Fruit fly (Drosophila melanogaster) whole organism, prepupa: ENCODE results near the gene CG9515.

ENCODE experiments used
- Blimp-1 ChIP-seq: fragments of 200-800 bp; sonication (Bioruptor generic); optimal IDR thresholded peaks from 3 replicates; lab custom pipeline; 2017; ENCODE audit warnings: missing biosample characterization, missing genetic modification characterization, mild to moderate bottlenecking, moderate library complexity, missing genetic modification reagents
- CG10631 ChIP-seq: fragments of 200-800 bp; sonication (Bioruptor generic); optimal IDR thresholded peaks from 2 replicates; lab custom pipeline; 2016; ENCODE audit warnings: missing biosample characterization, missing genetic modification characterization
- CG10669 ChIP-seq: fragments of 200-800 bp; sonication (Bioruptor generic); optimal IDR thresholded peaks from 3 replicates; lab custom pipeline; 2018; ENCODE audit warnings: missing biosample characterization, mild to moderate bottlenecking, missing genetic modification characterization, moderate library complexity
- CG11294 ChIP-seq: fragments of 200-800 bp; sonication (Bioruptor generic); IDR thresholded peaks from 2 replicates; pipeline ENCODE4 v1.3.6; 2022; ENCODE audit warnings: missing biosample characterization, missing genetic modification characterization
- CG11762 ChIP-seq: fragments of 200-800 bp; sonication (Bioruptor generic); optimal IDR thresholded peaks from 3 replicates; lab custom pipeline; 2016; ENCODE audit warnings: missing biosample characterization, missing genetic modification characterization; ENCODE audit not compliant: insufficient read depth
- CG11902 ChIP-seq: fragments of 200-800 bp; sonication (Bioruptor generic); optimal IDR thresholded peaks from 3 replicates; lab custom pipeline; 2016; ENCODE audit warnings: missing biosample characterization, missing genetic modification characterization
- CG15336 ChIP-seq: fragments of 200-800 bp; sonication (Bioruptor generic); IDR thresholded peaks from 2 replicates; pipeline ENCODE4 v1.3.6; 2022; ENCODE audit warnings: missing biosample characterization, missing genetic modification characterization
- CG1621 ChIP-seq: fragments of 200-800 bp; sonication (Bioruptor generic); optimal IDR thresholded peaks from 3 replicates; lab custom pipeline; 2018; ENCODE audit warnings: missing biosample characterization, mild to moderate bottlenecking, missing genetic modification characterization
- CG16779 ChIP-seq: fragments of 200-800 bp; sonication (Bioruptor generic); optimal IDR thresholded peaks from 3 replicates; lab custom pipeline; 2017; ENCODE audit warnings: missing biosample characterization, mild to moderate bottlenecking, missing genetic modification characterization
- CG3032 ChIP-seq: fragments of 200-800 bp; optimal IDR thresholded peaks from 2 replicates; lab custom pipeline; 2019; ENCODE audit warnings: missing biosample characterization, mild to moderate bottlenecking, missing genetic modification characterization, moderate library complexity
- CG31627 ChIP-seq: fragments of 200-800 bp; sonication (Bioruptor generic); optimal IDR thresholded peaks from 3 replicates; lab custom pipeline; 2016; ENCODE audit warnings: missing biosample characterization, missing genetic modification characterization
- CG32006 ChIP-seq: fragments of 200-800 bp; sonication (Bioruptor generic); optimal IDR thresholded peaks from 3 replicates; lab custom pipeline; 2017; ENCODE audit warnings: missing biosample characterization, mild to moderate bottlenecking, missing genetic modification characterization
- CG34406 ChIP-seq: fragments of 200-800 bp; sonication (Bioruptor generic); optimal IDR thresholded peaks from 3 replicates; lab custom pipeline; 2016; ENCODE audit warnings: missing biosample characterization, missing genetic modification characterization
- CG3919 ChIP-seq: fragments of 200-800 bp; sonication (Bioruptor generic); optimal IDR thresholded peaks from 3 replicates; lab custom pipeline; 2016; ENCODE audit warnings: missing biosample characterization, missing genetic modification characterization
- CG4318 ChIP-seq: fragments of 200-800 bp; sonication (Bioruptor generic); optimal IDR thresholded peaks from 3 replicates; lab custom pipeline; 2017; ENCODE audit warnings: missing biosample characterization, mild to moderate bottlenecking, missing genetic modification characterization
- CG6276 ChIP-seq: fragments of 200-800 bp; sonication (Bioruptor generic); optimal IDR thresholded peaks from 2 replicates; lab custom pipeline; 2017; ENCODE audit warnings: missing biosample characterization, mild to moderate bottlenecking, missing genetic modification characterization
- CG6792 ChIP-seq: fragments of 200-800 bp; sonication (Bioruptor generic); optimal IDR thresholded peaks from 3 replicates; lab custom pipeline; 2016; ENCODE audit warnings: missing biosample characterization, missing genetic modification characterization
- CG6808 ChIP-seq: fragments of 200-800 bp; sonication (Bioruptor generic); optimal IDR thresholded peaks from 3 replicates; lab custom pipeline; 2017; ENCODE audit warnings: missing biosample characterization, missing genetic modification characterization, mild to moderate bottlenecking, moderate library complexity, missing genetic modification reagents
- CG6854 ChIP-seq: fragments of 200-800 bp; sonication (Bioruptor generic); optimal IDR thresholded peaks from 2 replicates; lab custom pipeline; 2017; ENCODE audit warnings: missing biosample characterization, mild to moderate bottlenecking, missing genetic modification characterization
- CG7368 ChIP-seq: fragments of 200-800 bp; sonication (Bioruptor generic); optimal IDR thresholded peaks from 3 replicates; lab custom pipeline; 2016; ENCODE audit warnings: missing biosample characterization, missing genetic modification characterization
- CG8119 ChIP-seq: fragments of 200-800 bp; sonication (Bioruptor generic); IDR thresholded peaks from 3 replicates; pipeline ENCODE4 v1.3.6; 2022; ENCODE audit warnings: missing biosample characterization, missing genetic modification characterization
- CG8319 ChIP-seq: fragments of 200-800 bp; sonication (Bioruptor generic); optimal IDR thresholded peaks from 3 replicates; lab custom pipeline; 2016; ENCODE audit warnings: missing biosample characterization, missing genetic modification characterization
- CG8632 ChIP-seq: fragments of 200-800 bp; sonication (Bioruptor generic); optimal IDR thresholded peaks from 3 replicates; lab custom pipeline; 2016; ENCODE audit warnings: missing biosample characterization, missing genetic modification characterization
- CG9139 ChIP-seq: fragments of 200-800 bp; sonication (Bioruptor generic); optimal IDR thresholded peaks from 3 replicates; lab custom pipeline; 2017; ENCODE audit warnings: missing biosample characterization, mild to moderate bottlenecking, missing genetic modification characterization
- Eip75B ChIP-seq: fragments of 200-800 bp; sonication (Bioruptor generic); optimal IDR thresholded peaks from 3 replicates; lab custom pipeline; 2016; ENCODE audit warnings: missing biosample characterization, missing genetic modification characterization
- Eip78C ChIP-seq: fragments of 200-800 bp; sonication (Bioruptor generic); peaks from one replicate; lab custom pipeline; 2016; ENCODE audit warnings: missing biosample characterization, missing genetic modification characterization
- Eip93F ChIP-seq: fragments of 200-800 bp; sonication (Bioruptor generic); optimal IDR thresholded peaks from 2 replicates; lab custom pipeline; 2016; ENCODE audit warnings: missing biosample characterization, mild to moderate bottlenecking, missing genetic modification characterization
- Ets21C ChIP-seq: fragments of 200-800 bp; sonication (Bioruptor generic); optimal IDR thresholded peaks from 3 replicates; lab custom pipeline; 2016; ENCODE audit warnings: missing biosample characterization, missing genetic modification characterization
- Ets96B ChIP-seq: fragments of 200-800 bp; optimal IDR thresholded peaks from 2 replicates; lab custom pipeline; 2019; ENCODE audit warnings: missing biosample characterization, mild to moderate bottlenecking, missing genetic modification characterization, moderate library complexity
- Gug ChIP-seq: fragments of 200-800 bp; sonication (Bioruptor generic); IDR thresholded peaks from 2 replicates; pipeline ENCODE4 v1.3.6; 2022; ENCODE audit warnings: missing biosample characterization, missing genetic modification characterization
- Hr38 ChIP-seq: sonication (Bioruptor generic); optimal IDR thresholded peaks from 2 replicates; lab custom pipeline; 2016; ENCODE audit warnings: missing biosample characterization, missing genetic modification characterization
- Hr4 ChIP-seq: fragments of 200-800 bp; sonication (Bioruptor generic); optimal IDR thresholded peaks from 3 replicates; lab custom pipeline; 2016; ENCODE audit warnings: missing biosample characterization, missing genetic modification characterization
- Lpt ChIP-seq: fragments of 200-800 bp; sonication (Bioruptor generic); optimal IDR thresholded peaks from 3 replicates; lab custom pipeline; 2016; ENCODE audit warnings: missing biosample characterization, missing genetic modification characterization
- Met ChIP-seq: fragments of 200-800 bp; sonication (Bioruptor generic); optimal IDR thresholded peaks from 3 replicates; lab custom pipeline; 2016; ENCODE audit warnings: missing biosample characterization, missing genetic modification characterization
- OdsH ChIP-seq: fragments of 200-800 bp; sonication (Bioruptor generic); optimal IDR thresholded peaks from 3 replicates; lab custom pipeline; 2016; ENCODE audit warnings: missing biosample characterization, missing genetic modification characterization
- Smox ChIP-seq: fragments of 200-800 bp; sonication (Bioruptor generic); optimal IDR thresholded peaks from 3 replicates; lab custom pipeline; 2016; ENCODE audit warnings: missing biosample characterization, missing genetic modification characterization
- Sox102F ChIP-seq: fragments of 200-800 bp; sonication (Bioruptor generic); optimal IDR thresholded peaks from 2 replicates; lab custom pipeline; 2016; ENCODE audit warnings: missing biosample characterization, mild to moderate bottlenecking, missing genetic modification characterization
- achi ChIP-seq: fragments of 200-800 bp; sonication (Bioruptor generic); optimal IDR thresholded peaks from 3 replicates; lab custom pipeline; 2016; ENCODE audit warnings: missing biosample characterization, missing genetic modification characterization
- acj6 ChIP-seq: fragments of 200-800 bp; sonication (Bioruptor generic); optimal IDR thresholded peaks from 3 replicates; lab custom pipeline; 2016; ENCODE audit warnings: missing biosample characterization, missing genetic modification characterization
- cyc ChIP-seq: fragments of 200-800 bp; sonication (Bioruptor generic); optimal IDR thresholded peaks from 3 replicates; lab custom pipeline; 2016; ENCODE audit warnings: missing biosample characterization, missing genetic modification characterization
- dac ChIP-seq: fragments of 200-800 bp; sonication (Bioruptor generic); optimal IDR thresholded peaks from 2 replicates; lab custom pipeline; 2017; ENCODE audit warnings: missing biosample characterization, mild to moderate bottlenecking, missing genetic modification characterization
- dsx ChIP-seq: fragments of 200-800 bp; optimal IDR thresholded peaks from 3 replicates; lab custom pipeline; 2019; ENCODE audit warnings: missing biosample characterization, mild to moderate bottlenecking, missing genetic modification characterization, moderate library complexity; ENCODE audit not compliant: poor library complexity, severe bottlenecking
- eg ChIP-seq: fragments of 200-800 bp; sonication (Bioruptor generic); IDR thresholded peaks from 3 replicates; pipeline ENCODE4 v1.3.6; 2022; ENCODE audit warnings: missing biosample characterization, missing genetic modification characterization
- esn ChIP-seq: fragments of 200-800 bp; sonication (Bioruptor generic); optimal IDR thresholded peaks from 2 replicates; lab custom pipeline; 2016; ENCODE audit warnings: missing biosample characterization, mild to moderate bottlenecking, missing genetic modification characterization, moderate library complexity
- fd59A ChIP-seq: fragments of 200-800 bp; sonication (Bioruptor generic); optimal IDR thresholded peaks from 2 replicates; lab custom pipeline; 2017; ENCODE audit warnings: missing biosample characterization, mild to moderate bottlenecking, missing genetic modification characterization, missing genetic modification reagents
- fkh ChIP-seq: fragments of 200-800 bp; sonication (Bioruptor generic); optimal IDR thresholded peaks from 3 replicates; lab custom pipeline; 2017; ENCODE audit warnings: missing biosample characterization, mild to moderate bottlenecking, missing genetic modification characterization, moderate library complexity
- lz ChIP-seq: fragments of 200-800 bp; sonication (Bioruptor generic); optimal IDR thresholded peaks from 3 replicates; lab custom pipeline; 2016; ENCODE audit warnings: missing biosample characterization, missing genetic modification characterization
- net ChIP-seq: fragments of 200-800 bp; sonication (Bioruptor generic); optimal IDR thresholded peaks from 3 replicates; lab custom pipeline; 2016; ENCODE audit warnings: missing biosample characterization, missing genetic modification characterization
- pdm3 ChIP-seq: fragments of 200-800 bp; sonication (Bioruptor generic); optimal IDR thresholded peaks from 3 replicates; lab custom pipeline; 2016; ENCODE audit warnings: missing biosample characterization, missing genetic modification characterization
- spab ChIP-seq: fragments of 200-800 bp; sonication (Bioruptor generic); optimal IDR thresholded peaks from 2 replicates; lab custom pipeline; 2017; ENCODE audit warnings: missing biosample characterization, mild to moderate bottlenecking, missing genetic modification characterization, missing genetic modification reagents
- ss ChIP-seq, 2 experiments: fragments of 200-800 bp; sonication (Bioruptor generic); optimal IDR thresholded peaks; 2 replicates in 1 of 2; 3 replicates in 1 of 2; lab custom pipeline; 2017 to 2018; ENCODE audit warnings: mild to moderate bottlenecking in 2 of 2, missing biosample characterization in 2 of 2, missing genetic modification characterization in 2 of 2, moderate library complexity in 1 of 2
- svp ChIP-seq: fragments of 200-800 bp; sonication (Bioruptor generic); peaks from one replicate; lab custom pipeline; 2016; ENCODE audit warnings: missing biosample characterization, missing genetic modification characterization
- vri ChIP-seq: fragments of 200-800 bp; sonication (Bioruptor generic); optimal IDR thresholded peaks from 3 replicates; lab custom pipeline; 2016; ENCODE audit warnings: missing biosample characterization, mild to moderate bottlenecking, missing genetic modification characterization

Gene CG9515

DNA sequence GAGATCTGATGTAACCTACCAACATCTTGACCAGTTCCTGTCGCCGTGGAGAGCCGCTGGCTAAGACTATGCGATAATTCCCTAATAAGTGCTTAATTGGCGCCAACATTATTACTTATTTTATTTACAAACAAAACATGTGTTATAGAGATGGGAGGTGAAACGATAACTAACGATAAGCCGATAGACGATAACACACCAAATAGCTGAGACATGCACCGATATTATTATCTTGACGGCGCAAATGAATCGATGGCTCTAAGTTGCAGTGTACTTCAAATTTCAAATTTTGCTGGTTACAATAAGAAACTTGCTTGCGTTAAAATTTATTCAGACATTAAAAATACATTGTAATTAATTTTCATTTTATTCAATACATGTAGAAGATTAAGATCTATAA, at the start of gene CG9515:
TSS of gene CG9515 (minus strand) at position 148 of the 400 bp plus-strand sequence.
- TF ChIP-seq net (no peak), Sox102F (GFP tag; lab: Kevin White, UChicago) (no peak), dac (GFP tag; lab: Kevin White, UChicago) (no peak), Met (GFP tag; lab: Kevin White, UChicago) (no peak), Eip93F (GFP tag; lab: Kevin White, UChicago) (no peak), CG8319 (GFP tag; lab: Kevin White, UChicago) (no peak), esn (GFP tag; lab: Kevin White, UChicago) (peak; percentile 23), dsx (no peak), CG7368 (GFP tag; lab: Kevin White, UChicago) (no peak), fkh (peak; percentile 76), CG8119 (no peak), CG3032 (tag; lab: Kevin White, UChicago) (no peak), achi (no peak), CG6276 (GFP tag; lab: Kevin White, UChicago) (no peak), acj6 (no peak), Hr38 (no peak), CG6808 (no peak), Lpt (GFP tag; lab: Kevin White, UChicago) (no peak), CG15336 (no peak), Hr4 (GFP tag; lab: Kevin White, UChicago) (no peak), CG1621 (tag; lab: Kevin White, UChicago) (no peak), CG3919 (GFP tag; lab: Kevin White, UChicago) (no peak), Eip78C (GFP tag; lab: Kevin White, UChicago) (peak; percentile 19), CG10669 (GFP tag; lab: Kevin White, UChicago) (no peak), spab (GFP tag; lab: Kevin White, UChicago) (no peak), vri (GFP tag; lab: Kevin White, UChicago) (peak; percentile 39), CG9139 (GFP tag; lab: Kevin White, UChicago) (no peak), Gug (no peak), Ets21C (GFP tag; lab: Kevin White, UChicago) (no peak), Ets96B (tag; lab: Kevin White, UChicago) (no peak), fd59A (GFP tag; lab: Kevin White, UChicago) (no peak), CG4318 (no peak), Smox (GFP tag; lab: Kevin White, UChicago) (no peak), Blimp-1 (GFP tag; lab: Kevin White, UChicago) (no peak), CG10631 (GFP tag; lab: Kevin White, UChicago) (no peak), lz (GFP tag; lab: Kevin White, UChicago) (no peak), CG6792 (GFP tag; lab: Kevin White, UChicago) (no peak), eg (GFP tag; lab: Robert Waterston, UW) (no peak), CG31627 (GFP tag; lab: Kevin White, UChicago) (no peak), CG11902 (GFP tag; lab: Kevin White, UChicago) (no peak), CG6854 (GFP tag; lab: Kevin White, UChicago) (no peak), CG16779 (no peak), CG8632 (GFP tag; lab: Kevin White, UChicago) (no peak), OdsH (GFP tag; lab: Kevin White, UChicago) (no peak), pdm3 (GFP tag; lab: Kevin White, UChicago) (no peak), Eip75B (GFP tag; lab: Kevin White, UChicago) (no peak), CG32006 (GFP tag; lab: Kevin White, UChicago) (no peak), ss (GFP tag; optimal IDR thresholded peaks at IDR 0.05; lab: Kevin White, UChicago) (no peak), CG11294 (GFP tag; lab: Robert Waterston, UW) (no peak), svp (GFP tag; lab: Kevin White, UChicago) (peak; percentile 33), CG34406 (GFP tag; lab: Kevin White, UChicago) (no peak), CG11762 (GFP tag; lab: Kevin White, UChicago) (no peak), cyc (GFP tag; lab: Kevin White, UChicago) (no peak)
